Fruit fly (Drosophila melanogaster): ENCODE results near the gene sty.
A peak's percentile ranks its signal among the peaks of the same experiment; 100 is the strongest.

sty gene

dm6 chr3L:3386730-3387129 lies 38.0 kb downstream of the sty start (continued):
- TF ChIP-seq cas (GFP tag; IDR thresholded peaks at IDR 0.05), result no peak
- no peak for TF ChIP-seq CG6654 (GFP tag; optimal IDR thresholded peaks at IDR 0.05)
- no peak for TF ChIP-seq CG14860 (GFP tag; IDR thresholded peaks at IDR 0.05; ENCODE audit: partially characterized antibody)
- TF ChIP-seq CHES-1-like (GFP tag; optimal IDR thresholded peaks at IDR 0.05), result no peak
- TF ChIP-seq CG32532 (GFP tag; IDR thresholded peaks at IDR 0.05), result no peak
- no peak for TF ChIP-seq CG17612 (GFP tag; IDR thresholded peaks at IDR 0.05)
- no peak for TF ChIP-seq p53 (GFP tag; optimal IDR thresholded peaks at IDR 0.05)
- no peak for TF ChIP-seq Bteb2 (GFP tag; optimal IDR thresholded peaks at IDR 0.05)
- TF ChIP-seq psq (GFP tag; optimal IDR thresholded peaks at IDR 0.05), result no peak
- TF ChIP-seq CG31388 (GFP tag; optimal IDR thresholded peaks at IDR 0.05), result no peak
- TF ChIP-seq Hr39 (optimal IDR thresholded peaks at IDR 0.05), result no peak
- TF ChIP-seq CG1603 (tag; optimal IDR thresholded peaks at IDR 0.05), result no peak
- TF ChIP-seq CG7745 (tag; optimal IDR thresholded peaks at IDR 0.05), result peak; percentile 62
- TF ChIP-seq rib (GFP tag; IDR thresholded peaks at IDR 0.05), result no peak
- no peak for TF ChIP-seq CG9932 (GFP tag; IDR thresholded peaks at IDR 0.05)
- TF ChIP-seq CG7963 (GFP tag; IDR thresholded peaks at IDR 0.05; ENCODE audit: partially characterized antibody), result no peak
- no peak for TF ChIP-seq Dek (tag; optimal IDR thresholded peaks at IDR 0.05)
- 0 out of 4 replicates have a peak, but pooled peaks have one; percentile 25 for TF ChIP-seq chinmo (GFP tag; IDR thresholded peaks at IDR 0.05; ENCODE audit: partially characterized antibody)
- TF ChIP-seq cwo (GFP tag; optimal IDR thresholded peaks at IDR 0.05), result no peak
- TF ChIP-seq CG8924 (tag; optimal IDR thresholded peaks at IDR 0.05), result no peak
- no peak for TF ChIP-seq CG14050 (GFP tag; IDR thresholded peaks at IDR 0.05)
- TF ChIP-seq CG18599 (GFP tag; optimal IDR thresholded peaks at IDR 0.05), result no peak
- TF ChIP-seq CG10654 (GFP tag; optimal IDR thresholded peaks at IDR 0.05), result no peak
- TF ChIP-seq CG3995 (GFP tag; optimal IDR thresholded peaks at IDR 0.05), result no peak
- TF ChIP-seq CG9609 (GFP tag; optimal IDR thresholded peaks at IDR 0.05), result no peak
- TF ChIP-seq Hey (tag; optimal IDR thresholded peaks at IDR 0.05), result no peak
- no peak for TF ChIP-seq pfk (GFP tag; optimal IDR thresholded peaks at IDR 0.05)
- no peak for TF ChIP-seq nmo (GFP tag; optimal IDR thresholded peaks at IDR 0.05)
- no peak for TF ChIP-seq slbo (GFP tag; IDR thresholded peaks at IDR 0.05)
- no peak for TF ChIP-seq Ets97D (GFP tag; optimal IDR thresholded peaks at IDR 0.05)
- peak; percentile 46 for TF ChIP-seq Adf1 (GFP tag; IDR thresholded peaks at IDR 0.05)
- TF ChIP-seq Mad (GFP tag; optimal IDR thresholded peaks at IDR 0.05), result no peak
- no peak for TF ChIP-seq CG33213 (GFP tag; optimal IDR thresholded peaks at IDR 0.05)
- TF ChIP-seq CG13894 (tag; optimal IDR thresholded peaks at IDR 0.05), result no peak
- TF ChIP-seq D (optimal IDR thresholded peaks at IDR 0.05), result no peak
- TF ChIP-seq D (GFP tag; optimal IDR thresholded peaks at IDR 0.05), result no peak
- no peak for TF ChIP-seq her (GFP tag; optimal IDR thresholded peaks at IDR 0.05)
- TF ChIP-seq hb (GFP tag; IDR thresholded peaks at IDR 0.05; ENCODE audit: partially characterized antibody), result no peak
- TF ChIP-seq gcm (GFP tag; optimal IDR thresholded peaks at IDR 0.05), result peak; percentile 68
- no peak for TF ChIP-seq bigmax (GFP tag; optimal IDR thresholded peaks at IDR 0.05)
- no peak for TF ChIP-seq CG8944 (GFP tag; optimal IDR thresholded peaks at IDR 0.05)
- TF ChIP-seq Dad (GFP tag; optimal IDR thresholded peaks at IDR 0.05), result no peak
- TF ChIP-seq Rfx (GFP tag; IDR thresholded peaks at IDR 0.05), result 0 out of 2 replicates have a peak, but pooled peaks have one; percentile 22
- TF ChIP-seq z (GFP tag; IDR thresholded peaks at IDR 0.05), result no peak
- TF ChIP-seq CG31365 (tag; optimal IDR thresholded peaks at IDR 0.05), result no peak
- TF ChIP-seq Dfd (GFP tag; optimal IDR thresholded peaks at IDR 0.05), result no peak
- TF ChIP-seq aop (GFP tag; IDR thresholded peaks at IDR 0.05), result no peak
- no peak for TF ChIP-seq CG11696 (GFP tag; IDR thresholded peaks at IDR 0.05)
- no peak for TF ChIP-seq zfh2 (GFP tag; optimal IDR thresholded peaks at IDR 0.05)
- TF ChIP-seq CG13624 (GFP tag; optimal IDR thresholded peaks at IDR 0.05), result no peak
- TF ChIP-seq vvl (GFP tag; IDR thresholded peaks at IDR 0.05), result peak; percentile 82
- TF ChIP-seq CG10543 (GFP tag; optimal IDR thresholded peaks at IDR 0.05), result peak; percentile 20
- TF ChIP-seq ato (GFP tag; IDR thresholded peaks at IDR 0.05; ENCODE audit: partially characterized antibody), result no peak
